Worm (Caenorhabditis elegans) whole organism, late embryonic: ENCODE data around the gene rme-6.

Experiments
- C08G9.2 ChIP-seq: sonication (generic microtip); optimal IDR thresholded peaks from 2 replicates; lab custom pipeline; 2016; ENCODE audit warnings: mild to moderate bottlenecking, missing genetic modification characterization, moderate library complexity, missing compliant biosample characterization
- C38D4.7 ChIP-seq: fragments of 200-800 bp; sonication (Bioruptor generic); optimal IDR thresholded peaks from 2 replicates; lab custom pipeline; 2018; ENCODE audit warnings: mild to moderate bottlenecking, missing genetic modification characterization, moderate library complexity, missing compliant biosample characterization
- F13H6.1 ChIP-seq: sonication (generic microtip); optimal IDR thresholded peaks from 2 replicates; lab custom pipeline; 2016; ENCODE audit warnings: missing genetic modification characterization, missing compliant biosample characterization
- K02D7.2 ChIP-seq: sonication (generic microtip); optimal IDR thresholded peaks from 2 replicates; lab custom pipeline; 2017; ENCODE audit warnings: mild to moderate bottlenecking, missing genetic modification characterization, missing compliant biosample characterization
- K09A11.1 ChIP-seq: sonication (generic microtip); optimal IDR thresholded peaks from 2 replicates; lab custom pipeline; 2017; ENCODE audit warnings: antibody characterized with exemption, mild to moderate bottlenecking, missing genetic modification characterization, missing compliant biosample characterization; ENCODE audit not compliant: insufficient read depth
- T23F11.4 ChIP-seq: fragments of 200-800 bp; sonication (Bioruptor generic); optimal IDR thresholded peaks from 2 replicates; lab custom pipeline; 2018; ENCODE audit warnings: mild to moderate bottlenecking, missing genetic modification characterization, missing compliant biosample characterization
- Y22D7AL.16 ChIP-seq: sonication (generic microtip); optimal IDR thresholded peaks from 2 replicates; lab custom pipeline; 2016; ENCODE audit warnings: missing genetic modification characterization, missing compliant biosample characterization
- ahr-1 ChIP-seq: sonication (generic microtip); optimal IDR thresholded peaks from 2 replicates; lab custom pipeline; 2016; ENCODE audit warnings: missing genetic modification characterization, missing compliant biosample characterization
- ama-1 ChIP-seq: fragments of 150-350 bp; optimal IDR thresholded peaks from 2 replicates; lab custom pipeline; 2014
- ceh-18 ChIP-seq: sonication (generic microtip); optimal IDR thresholded peaks from 2 replicates; lab custom pipeline; 2016; ENCODE audit warnings: missing genetic modification characterization, missing compliant biosample characterization
- ceh-19 ChIP-seq: fragments of 200-800 bp; sonication (Bioruptor generic); optimal IDR thresholded peaks from 2 replicates; lab custom pipeline; 2018; ENCODE audit warnings: mild to moderate bottlenecking, missing genetic modification characterization, missing compliant biosample characterization
- ceh-2 ChIP-seq: sonication (generic microtip); optimal IDR thresholded peaks from 2 replicates; lab custom pipeline; 2016; ENCODE audit warnings: missing genotype, missing genetic modification characterization, missing compliant biosample characterization
- ceh-22 ChIP-seq: sonication (generic microtip); optimal IDR thresholded peaks from 2 replicates; lab custom pipeline; 2017; ENCODE audit warnings: missing biosample characterization, missing genetic modification characterization
- ceh-31 ChIP-seq: sonication (generic microtip); optimal IDR thresholded peaks from 2 replicates; lab custom pipeline; 2016; ENCODE audit warnings: missing genetic modification characterization, missing compliant biosample characterization
- ceh-34 ChIP-seq: sonication (generic microtip); optimal IDR thresholded peaks from 2 replicates; lab custom pipeline; 2016; ENCODE audit warnings: mild to moderate bottlenecking, missing genetic modification characterization, missing compliant biosample characterization
- ceh-45 ChIP-seq: fragments of 200-800 bp; sonication (Bioruptor generic); IDR thresholded peaks from 2 replicates; pipeline ENCODE4 v1.3.6; 2022; ENCODE audit warnings: missing genetic modification reagents, missing genetic modification characterization, missing compliant biosample characterization
- ceh-48 ChIP-seq: sonication (generic microtip); optimal IDR thresholded peaks from 2 replicates; lab custom pipeline; 2016; ENCODE audit warnings: missing genetic modification characterization, inconsistent platforms, missing compliant biosample characterization
- ceh-6 ChIP-seq: fragments of 200-800 bp; sonication (Bioruptor generic); optimal IDR thresholded peaks from 2 replicates; lab custom pipeline; 2018; ENCODE audit warnings: mild to moderate bottlenecking, missing genetic modification characterization, missing compliant biosample characterization
- che-1 ChIP-seq: sonication (generic microtip); optimal IDR thresholded peaks from 2 replicates; lab custom pipeline; 2016; ENCODE audit warnings: mild to moderate bottlenecking, missing genetic modification characterization, missing compliant biosample characterization
- dmd-4 ChIP-seq: sonication (generic microtip); optimal IDR thresholded peaks from 2 replicates; lab custom pipeline; 2016; ENCODE audit warnings: borderline replicate concordance, missing genetic modification characterization, missing compliant biosample characterization
- dve-1 ChIP-seq: sonication (generic microtip); optimal IDR thresholded peaks from 2 replicates; lab custom pipeline; 2017; ENCODE audit warnings: antibody characterized with exemption, mild to moderate bottlenecking, missing genetic modification characterization, missing compliant biosample characterization
- elt-2 ChIP-seq: sonication (generic microtip); optimal IDR thresholded peaks from 2 replicates; lab custom pipeline; 2016; ENCODE audit warnings: missing genetic modification reagents, missing genetic modification characterization, missing compliant biosample characterization
- elt-4 ChIP-seq: sonication (generic microtip); optimal IDR thresholded peaks from 2 replicates; lab custom pipeline; 2016; ENCODE audit warnings: missing genetic modification characterization, missing compliant biosample characterization
- ets-4 ChIP-seq: sonication (generic microtip); optimal IDR thresholded peaks from 2 replicates; lab custom pipeline; 2016; ENCODE audit warnings: missing genetic modification characterization, missing compliant biosample characterization
- fax-1 ChIP-seq: sonication (generic microtip); optimal IDR thresholded peaks from 2 replicates; lab custom pipeline; 2016; ENCODE audit warnings: missing genotype, missing genetic modification characterization, missing compliant biosample characterization
- hlh-6 ChIP-seq: sonication (generic microtip); optimal IDR thresholded peaks from 2 replicates; lab custom pipeline; 2016; ENCODE audit warnings: missing genotype, missing genetic modification characterization, missing compliant biosample characterization
- hlh-8 ChIP-seq: sonication (generic microtip); optimal IDR thresholded peaks from 2 replicates; lab custom pipeline; 2016; ENCODE audit warnings: missing genotype, missing genetic modification characterization, missing compliant biosample characterization
- lim-6 ChIP-seq: sonication (generic microtip); optimal IDR thresholded peaks from 2 replicates; lab custom pipeline; 2016; ENCODE audit warnings: missing genetic modification characterization, missing compliant biosample characterization
- lin-11 ChIP-seq: fragments of 200-800 bp; sonication (Bioruptor generic); optimal IDR thresholded peaks from 2 replicates; lab custom pipeline; 2018; ENCODE audit warnings: mild to moderate bottlenecking, missing genetic modification characterization, missing compliant biosample characterization
- mec-3 ChIP-seq: sonication (generic microtip); optimal IDR thresholded peaks from 2 replicates; lab custom pipeline; 2016; ENCODE audit warnings: borderline replicate concordance, missing genetic modification characterization, missing compliant biosample characterization
- nfya-1 ChIP-seq: sonication (generic microtip); optimal IDR thresholded peaks from 2 replicates; lab custom pipeline; 2017; ENCODE audit warnings: missing genetic modification characterization, mild to moderate bottlenecking, missing compliant biosample characterization, antibody characterized with exemption, moderate library complexity
- nhr-11 ChIP-seq: fragments of 150-350 bp; optimal IDR thresholded peaks from 2 replicates; lab custom pipeline; 2014; ENCODE audit warnings: missing biosample characterization, missing genetic modification characterization
- nhr-232 ChIP-seq: sonication (generic microtip); optimal IDR thresholded peaks from 2 replicates; lab custom pipeline; 2016; ENCODE audit warnings: missing genetic modification characterization, missing compliant biosample characterization
- odd-2 ChIP-seq: sonication (generic microtip); optimal IDR thresholded peaks from 2 replicates; lab custom pipeline; 2017; ENCODE audit warnings: antibody characterized with exemption, mild to moderate bottlenecking, missing genetic modification characterization, missing compliant biosample characterization
- pax-1 ChIP-seq: fragments of 150-350 bp; optimal IDR thresholded peaks from 2 replicates; lab custom pipeline; 2014; ENCODE audit warnings: missing biosample characterization, missing genetic modification characterization
- pha-4 ChIP-seq: fragments of 150-350 bp; optimal IDR thresholded peaks from 2 replicates; lab custom pipeline; 2018; ENCODE audit warnings: missing biosample characterization, missing genetic modification reagents, missing genetic modification characterization
- pqm-1 ChIP-seq: sonication (generic microtip); optimal IDR thresholded peaks from 2 replicates; lab custom pipeline; 2016; ENCODE audit warnings: missing genetic modification characterization, missing compliant biosample characterization
- pros-1 ChIP-seq: fragments of 150-350 bp; optimal IDR thresholded peaks from 2 replicates; lab custom pipeline; 2014; ENCODE audit warnings: missing biosample characterization, missing genetic modification reagents, missing genetic modification characterization
- rnt-1 ChIP-seq: sonication (generic microtip); optimal IDR thresholded peaks from 2 replicates; lab custom pipeline; 2016; ENCODE audit warnings: missing genetic modification characterization, missing compliant biosample characterization
- sdc-2 ChIP-seq: sonication (generic microtip); optimal IDR thresholded peaks from 2 replicates; lab custom pipeline; 2016; ENCODE audit warnings: missing genotype, missing genetic modification characterization, missing compliant biosample characterization
- sox-2 ChIP-seq: fragments of 200-800 bp; sonication (Bioruptor generic); IDR thresholded peaks from 2 replicates; pipeline ENCODE4 v1.3.6; 2022; ENCODE audit warnings: missing genetic modification reagents, missing genetic modification characterization, missing compliant biosample characterization
- sox-4 ChIP-seq: sonication (generic microtip); optimal IDR thresholded peaks from 2 replicates; lab custom pipeline; 2017; ENCODE audit warnings: mild to moderate bottlenecking, missing genetic modification characterization, inconsistent platforms, missing compliant biosample characterization
- tbx-2 ChIP-seq: sonication (generic microtip); optimal IDR thresholded peaks from 2 replicates; lab custom pipeline; 2016; ENCODE audit warnings: missing genetic modification characterization, missing compliant biosample characterization
- tbx-7 ChIP-seq: sonication (generic microtip); optimal IDR thresholded peaks from 2 replicates; lab custom pipeline; 2016; ENCODE audit warnings: missing genotype, missing genetic modification characterization, missing compliant biosample characterization
- ttx-3 ChIP-seq: sonication (generic microtip); optimal IDR thresholded peaks from 2 replicates; lab custom pipeline; 2016; ENCODE audit warnings: missing genetic modification reagents, missing genetic modification characterization, missing compliant biosample characterization
- unc-3 ChIP-seq, 2 experiments: fragments of 200-800 bp in 1 of 2; sonication (Bioruptor generic) in 1 of 2; sonication (generic microtip) in 1 of 2; conservative IDR thresholded peaks in 1 of 2; optimal IDR thresholded peaks in 1 of 2; 2 replicates each; pipeline versions ENCODE4 v1.3.6 to Lab custom; 2016 to 2022; ENCODE audit warnings: missing compliant biosample characterization in 2 of 2, missing genetic modification characterization in 2 of 2, missing genetic modification reagents in 1 of 2
- unc-42 ChIP-seq: sonication (generic microtip); optimal IDR thresholded peaks from 2 replicates; lab custom pipeline; 2016; ENCODE audit warnings: missing genotype, missing genetic modification characterization, missing compliant biosample characterization
- unc-86 ChIP-seq: sonication (generic microtip); optimal IDR thresholded peaks from 2 replicates; lab custom pipeline; 2016; ENCODE audit warnings: missing genetic modification characterization, missing compliant biosample characterization
- zip-5 ChIP-seq: sonication (generic microtip); optimal IDR thresholded peaks from 2 replicates; lab custom pipeline; 2016; ENCODE audit warnings: missing genetic modification characterization, missing compliant biosample characterization
- ztf-16 ChIP-seq: sonication (generic microtip); optimal IDR thresholded peaks from 2 replicates; lab custom pipeline; 2017; ENCODE audit warnings: missing genetic modification characterization, missing compliant biosample characterization

Gene rme-6

DNA sequence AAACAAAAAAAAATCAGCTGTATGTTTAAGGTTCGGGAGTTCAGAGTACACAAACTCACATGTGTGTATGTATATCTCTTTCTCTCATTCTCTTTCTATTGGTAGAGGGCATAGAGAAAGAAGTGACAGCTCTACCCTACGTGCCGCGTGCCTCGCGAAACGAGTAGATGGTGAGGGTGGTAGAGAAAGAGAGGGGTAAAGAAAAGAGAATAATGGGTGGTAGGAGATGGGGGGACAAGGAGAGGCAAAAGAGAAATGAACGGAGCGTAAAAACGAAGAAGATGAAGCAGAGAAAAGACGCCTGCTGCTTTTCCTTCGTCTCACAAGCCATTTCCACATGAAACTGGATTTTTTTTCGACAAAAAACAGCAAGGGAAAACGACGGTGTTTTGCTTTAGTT, 3.8 kb upstream of the rme-6 start (continued):
- TF ChIP-seq hlh-6: peak; percentile 71
- no peak for TF ChIP-seq ceh-45
- TF ChIP-seq pha-4 (tag; lab: Kevin White, UChicago): no peak
- TF ChIP-seq odd-2 (tag; lab: Kevin White, UChicago): no peak
- no peak for TF ChIP-seq T23F11.4 (GFP tag; lab: Kevin White, UChicago)
- no peak for TF ChIP-seq unc-3 (GFP tag; conservative IDR thresholded peaks at IDR 0.05; lab: Robert Waterston, UW)
- peak; percentile 31 for TF ChIP-seq unc-3 (tag; optimal IDR thresholded peaks at IDR 0.05; lab: Kevin White, UChicago)
- TF ChIP-seq ceh-31 (tag; lab: Kevin White, UChicago): peak; percentile 93
- peak; percentile 55 for TF ChIP-seq pqm-1 (tag; lab: Kevin White, UChicago)
- TF ChIP-seq ets-4 (tag; lab: Kevin White, UChicago): peak; percentile 64
- no peak for TF ChIP-seq C38D4.7 (GFP tag; lab: Kevin White, UChicago)
- peak; percentile 3 for TF ChIP-seq nhr-232 (tag; lab: Kevin White, UChicago)
- peak; percentile 51 for TF ChIP-seq sox-4 (tag; lab: Kevin White, UChicago)
- no peak for TF ChIP-seq elt-4 (tag; lab: Kevin White, UChicago)
- TF ChIP-seq ahr-1 (tag; lab: Kevin White, UChicago): no peak
- no peak for TF ChIP-seq ttx-3
- TF ChIP-seq ceh-19 (GFP tag; lab: Kevin White, UChicago): peak; percentile 8
- no peak for TF ChIP-seq tbx-7
- TF ChIP-seq nfya-1: peak; percentile 95
- peak; percentile 7 for TF ChIP-seq K09A11.1 (tag; lab: Kevin White, UChicago)
- TF ChIP-seq ceh-6 (GFP tag; lab: Kevin White, UChicago): no peak

ce11 chrX:1094332-1094731, 2.6 kb upstream of the rme-6 start:
- TF ChIP-seq ama-1 (no peak), F13H6.1 (tag; lab: Kevin White, UChicago) (no peak), ztf-16 (tag; lab: Kevin White, UChicago) (no peak), ceh-22 (tag; lab: Kevin White, UChicago) (no peak), nhr-11 (tag; lab: Kevin White, UChicago) (no peak), ceh-18 (no peak), ceh-19 (GFP tag; lab: Kevin White, UChicago) (no peak), che-1 (tag; lab: Kevin White, UChicago) (no peak), dve-1 (no peak), tbx-2 (no peak), ceh-31 (tag; lab: Kevin White, UChicago) (no peak), sdc-2 (tag; lab: Kevin White, UChicago) (no peak), K09A11.1 (tag; lab: Kevin White, UChicago) (no peak), hlh-8 (no peak), lin-11 (tag; lab: Kevin White, UChicago) (no peak), elt-2 (no peak), C08G9.2 (no peak), Y22D7AL.16 (tag; lab: Kevin White, UChicago) (no peak), zip-5 (no peak), pros-1 (no peak)
- TF ChIP-seq, all 69 proteins: peak for 0

DNA sequence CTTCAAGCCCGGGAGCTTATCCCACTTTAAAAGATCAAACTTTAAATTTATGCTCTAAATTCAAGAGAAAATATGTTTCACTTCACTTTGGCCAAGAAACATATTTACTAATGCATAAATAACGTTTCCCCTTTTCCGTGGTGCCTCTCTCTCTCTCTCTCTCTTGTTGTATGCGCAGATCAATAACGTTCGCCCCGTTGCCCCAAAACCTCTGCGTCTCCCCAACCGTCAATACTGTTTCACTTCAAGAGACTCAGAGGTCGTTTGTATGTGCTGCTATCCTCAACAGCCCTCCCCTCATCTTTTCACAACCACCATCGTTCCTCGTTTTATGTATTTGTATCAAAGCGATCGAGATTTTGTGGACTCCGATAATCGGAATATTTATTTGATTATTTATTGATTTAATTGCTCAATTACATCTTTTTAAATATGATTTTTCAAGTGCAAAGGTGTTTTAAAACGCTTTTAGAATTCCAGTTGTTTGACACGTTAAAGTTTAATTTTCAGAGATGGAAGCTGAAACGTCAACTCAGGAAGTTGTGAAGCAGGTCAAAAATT, 6.8 kb downstream of the rme-6 start, which contains the start of gene ife-4:
TSS of gene ife-4 (plus strand) at position 511 of the 561 bp plus-strand sequence.
- no peak for TF ChIP-seq ama-1
- TF ChIP-seq pros-1: no peak
- TF ChIP-seq lim-6: no peak
- peak; percentile 85 for TF ChIP-seq ceh-31 (tag; lab: Kevin White, UChicago)
- no peak for TF ChIP-seq dve-1
- TF ChIP-seq ceh-48 (tag; lab: Kevin White, UChicago): peak; percentile 87
- no peak for TF ChIP-seq K02D7.2
- TF ChIP-seq pax-1 (tag; lab: Kevin White, UChicago): no peak
- no peak for TF ChIP-seq dmd-4
- no peak for TF ChIP-seq unc-86
- TF ChIP-seq mec-3 (tag; lab: Kevin White, UChicago): no peak
- peak; percentile 22 for TF ChIP-seq rnt-1 (tag; lab: Kevin White, UChicago)
- TF ChIP-seq ceh-2 (tag; lab: Kevin White, UChicago): peak; percentile 59
- TF ChIP-seq C08G9.2: peak; percentile 18
- peak; percentile 15 for TF ChIP-seq fax-1
- peak; percentile 36 for TF ChIP-seq hlh-8
- TF ChIP-seq ceh-34 (tag; lab: Kevin White, UChicago): peak; percentile 60
- peak; percentile 64 for TF ChIP-seq unc-42 (tag; lab: Kevin White, UChicago)
- no peak for TF ChIP-seq ahr-1 (tag; lab: Kevin White, UChicago)
- no peak for TF ChIP-seq sox-2 (GFP tag; lab: Robert Waterston, UW)
